Fruit fly (Drosophila melanogaster) whole organism, larva: ENCODE results near the gene CG31103.

Experiments
- noc ChIP-seq: fragments of 200-800 bp; sonication (Bioruptor generic); optimal IDR thresholded peaks from 3 replicates; lab custom pipeline; 2019; ENCODE audit warnings: missing biosample characterization, mild to moderate bottlenecking, missing genetic modification characterization, moderate library complexity

CG31103 gene

dm6 chr3R:25219018-25219417 is at the start of gene CG31103:
Gene CG31103, plus strand, starts transcription at chr3R:25219318.
- no peak for TF ChIP-seq noc (tag; lab: Kevin White, UChicago)

- TF ChIP-seq noc (tag; lab: Kevin White, UChicago), result no peak
Measured at dm6 chr3R:25172353-25172752, 46.8 kb upstream of the CG31103 start.

dm6 chr3R:25172976-25173375 is 46.1 kb upstream of the CG31103 start:
- no peak for TF ChIP-seq noc (tag; lab: Kevin White, UChicago)

dm6 chr3R:25174244-25174643 is 44.9 kb upstream of the CG31103 start:
- no peak for TF ChIP-seq noc (tag; lab: Kevin White, UChicago)

- no peak for TF ChIP-seq noc (tag; lab: Kevin White, UChicago)
Measured at dm6 chr3R:25176517-25176916, 42.6 kb upstream of the CG31103 start.

- TF ChIP-seq noc (tag; lab: Kevin White, UChicago), result no peak
Measured at dm6 chr3R:25177429-25177828, 41.7 kb upstream of the CG31103 start.

dm6 chr3R:25178521-25178920 is 40.6 kb upstream of the CG31103 start:
- TF ChIP-seq noc (tag; lab: Kevin White, UChicago), result no peak

dm6 chr3R:25181424-25181823 is 37.7 kb upstream of the CG31103 start:
- TF ChIP-seq noc (tag; lab: Kevin White, UChicago), result no peak

- no peak for TF ChIP-seq noc (tag; lab: Kevin White, UChicago)
Measured at dm6 chr3R:25183484-25184442, 35.4 kb upstream of the CG31103 start, which contains the start of gene dan. Gene dan, plus strand, starts transcription at chr3R:25184383.

dm6 chr3R:25184540-25184939 is 34.6 kb upstream of the CG31103 start:
- no peak for TF ChIP-seq noc (tag; lab: Kevin White, UChicago)

- TF ChIP-seq noc (tag; lab: Kevin White, UChicago), result no peak
Measured at dm6 chr3R:25188990-25189389, 30.1 kb upstream of the CG31103 start.

dm6 chr3R:25193726-25194204 is 25.4 kb upstream of the CG31103 start, which contains the start of gene lobo:
Gene lobo, minus strand, starts transcription at chr3R:25193776.
- TF ChIP-seq noc (tag; lab: Kevin White, UChicago), result no peak

- no peak for TF ChIP-seq noc (tag; lab: Kevin White, UChicago)
Measured at dm6 chr3R:25194723-25195577, 24.2 kb upstream of the CG31103 start, which contains the start of gene CG13653. Gene CG13653, plus strand, starts transcription at chr3R:25195527.

dm6 chr3R:25199321-25199868 is 19.7 kb upstream of the CG31103 start, which contains the start of gene CG13654:
Gene CG13654, plus strand, starts transcription at chr3R:25199818.
- no peak for TF ChIP-seq noc (tag; lab: Kevin White, UChicago)

- no peak for TF ChIP-seq noc (tag; lab: Kevin White, UChicago)
Measured at dm6 chr3R:25205413-25205977, 13.6 kb upstream of the CG31103 start.
